Worm (Caenorhabditis elegans) whole organism, L2 larva: ENCODE data around the gene rbr-2.

Experiments
- dmd-4 ChIP-seq: sonication (generic microtip); optimal IDR thresholded peaks from 2 replicates; lab custom pipeline; 2017; ENCODE audit warnings: missing biosample characterization, missing genetic modification characterization
- nhr-237 ChIP-seq: fragments of 150-350 bp; optimal IDR thresholded peaks from 2 replicates; lab custom pipeline; 2014; ENCODE audit warnings: missing biosample characterization, missing genetic modification characterization
- ztf-11 ChIP-seq: sonication (generic microtip); optimal IDR thresholded peaks from 2 replicates; lab custom pipeline; 2017; ENCODE audit warnings: missing biosample characterization, missing genetic modification characterization

DNA sequence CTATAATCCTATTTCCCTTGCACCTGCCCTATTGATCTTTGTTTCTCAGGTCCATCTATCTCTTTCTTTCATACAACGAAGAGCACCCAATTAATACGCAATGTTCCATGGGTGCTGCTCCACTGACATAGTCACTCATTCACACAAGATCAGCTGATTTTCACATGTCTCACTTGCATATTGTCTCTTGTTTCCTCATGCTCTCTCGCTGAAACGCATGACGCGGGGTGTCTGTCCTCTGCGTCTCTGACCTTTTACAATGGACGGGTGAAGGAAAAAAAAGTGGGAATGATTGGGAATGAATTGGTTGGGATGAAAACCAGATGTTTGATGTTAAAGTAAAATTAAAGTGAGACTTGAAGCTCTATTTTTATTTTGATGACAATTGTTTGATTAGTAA, 15.5 kb downstream of the rbr-2 start:
- TF ChIP-seq ztf-11 (no peak), dmd-4 (no peak), nhr-237 (no peak)
